Worm (Caenorhabditis elegans) whole organism, L4 larva: ENCODE measurements around the gene sap-49.
A peak's percentile ranks its signal among the peaks of the same experiment; 100 is the strongest.

Experiments
- D1046.2 ChIP-seq: fragments of 200-800 bp; sonication (Bioruptor generic); IDR thresholded peaks from 2 replicates; pipeline ENCODE4 v1.3.6; 2022; ENCODE audit warnings: missing genetic modification characterization, missing compliant biosample characterization
- F37D6.2 ChIP-seq: sonication (generic microtip); optimal IDR thresholded peaks from 2 replicates; lab custom pipeline; 2016; ENCODE audit warnings: mild to moderate bottlenecking, missing genetic modification characterization, missing compliant biosample characterization
- F49E8.2 ChIP-seq: sonication (generic microtip); optimal IDR thresholded peaks from 2 replicates; lab custom pipeline; 2016; ENCODE audit warnings: missing compliant biosample characterization, mild to moderate bottlenecking, missing genetic modification characterization, borderline replicate concordance
- T20F7.1 ChIP-seq: fragments of 200-800 bp; sonication (Bioruptor generic); optimal IDR thresholded peaks from 2 replicates; lab custom pipeline; 2018; ENCODE audit warnings: mild to moderate bottlenecking, missing genetic modification characterization, missing compliant biosample characterization
- Y48G9A.11 ChIP-seq: fragments of 200-800 bp; sonication (Bioruptor generic); IDR thresholded peaks from 2 replicates; pipeline ENCODE4 v1.3.6; 2022; ENCODE audit warnings: missing genetic modification reagents, missing genetic modification characterization, missing compliant biosample characterization
- Y5F2A.4 ChIP-seq: fragments of 200-800 bp; sonication (Bioruptor generic); optimal IDR thresholded peaks from 2 replicates; lab custom pipeline; 2018; ENCODE audit warnings: mild to moderate bottlenecking, missing genetic modification characterization, missing compliant biosample characterization
- ZK337.2 ChIP-seq: fragments of 200-800 bp; sonication (Bioruptor generic); IDR thresholded peaks from 2 replicates; pipeline ENCODE4 v1.3.6; 2022; ENCODE audit warnings: missing genetic modification reagents, missing genetic modification characterization, missing compliant biosample characterization
- aha-1 ChIP-seq: fragments of 150-350 bp; peaks from one replicate; lab custom pipeline; 2014; ENCODE audit warnings: missing biosample characterization, missing genetic modification characterization
- aly-2 ChIP-seq: sonication (generic microtip); optimal IDR thresholded peaks from 2 replicates; lab custom pipeline; 2018; ENCODE audit warnings: missing biosample characterization, missing genetic modification characterization
- arid-1 ChIP-seq: fragments of 200-800 bp; sonication (Bioruptor generic); conservative IDR thresholded peaks from 2 replicates; pipeline ENCODE4 v1.3.6; 2022; ENCODE audit warnings: missing genetic modification reagents, missing genetic modification characterization, missing compliant biosample characterization
- ceh-44 ChIP-seq: fragments of 200-800 bp; sonication (Bioruptor generic); IDR thresholded peaks from 2 replicates; pipeline ENCODE4 v1.3.6; 2022; ENCODE audit warnings: missing genetic modification reagents, missing genetic modification characterization, missing compliant biosample characterization
- ceh-62 ChIP-seq: sonication (generic microtip); optimal IDR thresholded peaks from 2 replicates; lab custom pipeline; 2017; ENCODE audit warnings: missing biosample characterization, missing genetic modification characterization
- daf-16 ChIP-seq, 3 experiments: sonication (generic microtip); optimal IDR thresholded peaks; 2 replicates each; lab custom pipeline; 2016 to 2017; ENCODE audit warnings: missing genetic modification characterization in 3 of 3, missing genetic modification reagents in 3 of 3, mild to moderate bottlenecking in 2 of 3, missing compliant biosample characterization in 2 of 3, missing biosample characterization in 1 of 3, moderate library complexity in 1 of 3
- duxl-1 ChIP-seq: sonication (generic microtip); optimal IDR thresholded peaks from 2 replicates; lab custom pipeline; 2016; ENCODE audit warnings: mild to moderate bottlenecking, missing genetic modification characterization, moderate library complexity, missing compliant biosample characterization; ENCODE audit not compliant: poor library complexity
- dve-1 ChIP-seq: sonication (generic microtip); optimal IDR thresholded peaks from 2 replicates; lab custom pipeline; 2017; ENCODE audit warnings: antibody characterized with exemption, mild to moderate bottlenecking, missing genetic modification characterization, missing compliant biosample characterization; ENCODE audit not compliant: insufficient read depth
- fkh-10 ChIP-seq: fragments of 150-350 bp; optimal IDR thresholded peaks from 2 replicates; lab custom pipeline; 2014; ENCODE audit warnings: missing biosample characterization, missing genetic modification reagents, missing genetic modification characterization
- fos-1 ChIP-seq: fragments of 150-350 bp; optimal IDR thresholded peaks from 2 replicates; lab custom pipeline; 2014; ENCODE audit warnings: missing biosample characterization, missing genetic modification characterization
- hlh-30 ChIP-seq: sonication (generic microtip); optimal IDR thresholded peaks from 2 replicates; lab custom pipeline; 2017; ENCODE audit warnings: antibody characterized with exemption, mild to moderate bottlenecking, missing genetic modification characterization, missing compliant biosample characterization; ENCODE audit not compliant: insufficient read depth
- hmg-1.1 ChIP-seq: fragments of 200-800 bp; sonication (Bioruptor generic); IDR thresholded peaks from 2 replicates; pipeline ENCODE4 v1.3.6; 2022; ENCODE audit warnings: missing genetic modification reagents, missing genetic modification characterization, missing compliant biosample characterization
- lir-3 ChIP-seq: sonication (generic microtip); optimal IDR thresholded peaks from 2 replicates; lab custom pipeline; 2016; ENCODE audit warnings: mild to moderate bottlenecking, missing genetic modification characterization, missing compliant biosample characterization
- mdl-1 ChIP-seq, 2 experiments: fragments of 150-350 bp in 1 of 2; sonication (generic microtip) in 1 of 2; optimal IDR thresholded peaks; 2 replicates each; lab custom pipeline; 2014 to 2017; ENCODE audit warnings: missing biosample characterization in 2 of 2, missing genetic modification characterization in 2 of 2
- mes-2 ChIP-seq: sonication (generic microtip); optimal IDR thresholded peaks from 2 replicates; lab custom pipeline; 2016; ENCODE audit warnings: missing genotype, mild to moderate bottlenecking, missing genetic modification characterization, missing compliant biosample characterization; ENCODE audit not compliant: poor library complexity, severe bottlenecking
- mxl-2 ChIP-seq: fragments of 200-800 bp; sonication (Bioruptor generic); conservative IDR thresholded peaks from 2 replicates; pipeline ENCODE4 v1.3.6; 2022; ENCODE audit warnings: missing genetic modification reagents, missing genetic modification characterization, missing compliant biosample characterization
- mxl-3 ChIP-seq: fragments of 200-800 bp; sonication (Bioruptor generic); optimal IDR thresholded peaks from 2 replicates; lab custom pipeline; 2018; ENCODE audit warnings: mild to moderate bottlenecking, missing genetic modification characterization, missing compliant biosample characterization
- nhr-11 ChIP-seq: fragments of 150-350 bp; optimal IDR thresholded peaks from 2 replicates; lab custom pipeline; 2014; ENCODE audit warnings: missing biosample characterization, missing genetic modification characterization
- nhr-25 ChIP-seq: sonication (generic microtip); optimal IDR thresholded peaks from 2 replicates; lab custom pipeline; 2017; ENCODE audit warnings: missing genetic modification characterization, mild to moderate bottlenecking, missing compliant biosample characterization, antibody characterized with exemption, moderate library complexity, borderline replicate concordance; ENCODE audit not compliant: insufficient read depth
- nhr-28 ChIP-seq: fragments of 150-350 bp; optimal IDR thresholded peaks from 2 replicates; lab custom pipeline; 2014; ENCODE audit warnings: missing biosample characterization, missing genetic modification characterization
- nhr-42 ChIP-seq: fragments of 200-800 bp; sonication (Bioruptor generic); IDR thresholded peaks from 2 replicates; pipeline ENCODE4 v1.3.6; 2022; ENCODE audit warnings: missing genetic modification characterization, missing compliant biosample characterization
- nhr-6 ChIP-seq: fragments of 150-350 bp; optimal IDR thresholded peaks from 2 replicates; lab custom pipeline; 2014; ENCODE audit warnings: missing biosample characterization, missing genetic modification characterization
- nhr-76 ChIP-seq: fragments of 150-350 bp; optimal IDR thresholded peaks from 2 replicates; lab custom pipeline; 2014; ENCODE audit warnings: missing biosample characterization, missing genetic modification characterization
- nhr-77 ChIP-seq: fragments of 150-350 bp; optimal IDR thresholded peaks from 2 replicates; lab custom pipeline; 2014; ENCODE audit warnings: missing biosample characterization, missing genetic modification characterization
- rbr-2 ChIP-seq: sonication (generic microtip); optimal IDR thresholded peaks from 2 replicates; lab custom pipeline; 2016; ENCODE audit warnings: missing genotype, missing genetic modification characterization, missing compliant biosample characterization
- snpc-1.2 ChIP-seq: fragments of 200-800 bp; sonication (Bioruptor generic); IDR thresholded peaks from 2 replicates; pipeline ENCODE4 v1.3.6; 2022; ENCODE audit warnings: missing genetic modification reagents, missing genetic modification characterization, missing compliant biosample characterization
- snpc-4 ChIP-seq: fragments of 150-350 bp; optimal IDR thresholded peaks from 2 replicates; lab custom pipeline; 2014; ENCODE audit warnings: missing biosample characterization, missing genetic modification characterization
- spr-3 ChIP-seq: fragments of 200-800 bp; sonication (Bioruptor generic); optimal IDR thresholded peaks from 2 replicates; lab custom pipeline; 2018; ENCODE audit warnings: mild to moderate bottlenecking, missing genetic modification characterization, missing compliant biosample characterization
- tag-97 ChIP-seq: fragments of 200-800 bp; sonication (Bioruptor generic); IDR thresholded peaks from 2 replicates; pipeline ENCODE4 v1.3.6; 2022; ENCODE audit warnings: missing genetic modification characterization, missing compliant biosample characterization
- tra-1 ChIP-seq: fragments of 200-800 bp; sonication (Bioruptor generic); IDR thresholded peaks from 2 replicates; pipeline ENCODE4 v1.3.6; 2022; ENCODE audit warnings: missing genetic modification reagents, missing genetic modification characterization, missing compliant biosample characterization
- unc-130 ChIP-seq: sonication (generic microtip); optimal IDR thresholded peaks from 2 replicates; lab custom pipeline; 2016; ENCODE audit warnings: missing genetic modification reagents, missing genetic modification characterization, missing compliant biosample characterization
- unc-39 ChIP-seq: sonication (generic microtip); optimal IDR thresholded peaks from 2 replicates; lab custom pipeline; 2017; ENCODE audit warnings: missing biosample characterization, missing genetic modification characterization
- unc-62 ChIP-seq, 3 experiments: fragments of 150-350 bp in 1 of 3; sonication (generic microtip); optimal IDR thresholded peaks in 2 of 3; peaks in 1 of 3; 1 replicate in 1 of 3; 2 replicates in 2 of 3; lab custom pipeline; 2014 to 2017; ENCODE audit warnings: missing biosample characterization in 3 of 3, missing genetic modification characterization in 3 of 3, missing genetic modification reagents in 3 of 3, missing genotype in 1 of 3
- vab-7 ChIP-seq: fragments of 200-800 bp; sonication (Bioruptor generic); IDR thresholded peaks from 2 replicates; pipeline ENCODE4 v1.3.6; 2022; ENCODE audit warnings: missing genetic modification reagents, missing genetic modification characterization, missing compliant biosample characterization
- zfp-2 ChIP-seq: sonication (generic microtip); optimal IDR thresholded peaks from 2 replicates; lab custom pipeline; 2016; ENCODE audit warnings: mild to moderate bottlenecking, missing genetic modification characterization, missing compliant biosample characterization
- zfp-3 ChIP-seq: fragments of 200-800 bp; sonication (Bioruptor generic); conservative IDR thresholded peaks from 2 replicates; pipeline ENCODE4 v1.3.6; 2022; ENCODE audit warnings: missing genetic modification reagents, missing genetic modification characterization, missing compliant biosample characterization
- zip-11 ChIP-seq: fragments of 200-800 bp; sonication (Bioruptor generic); IDR thresholded peaks from 2 replicates; pipeline ENCODE4 v1.3.6; 2022; ENCODE audit warnings: missing genetic modification characterization, missing compliant biosample characterization
- ztf-7 ChIP-seq: fragments of 150-350 bp; optimal IDR thresholded peaks from 2 replicates; lab custom pipeline; 2014; ENCODE audit warnings: missing biosample characterization, missing genetic modification characterization

The sap-49 gene

DNA sequence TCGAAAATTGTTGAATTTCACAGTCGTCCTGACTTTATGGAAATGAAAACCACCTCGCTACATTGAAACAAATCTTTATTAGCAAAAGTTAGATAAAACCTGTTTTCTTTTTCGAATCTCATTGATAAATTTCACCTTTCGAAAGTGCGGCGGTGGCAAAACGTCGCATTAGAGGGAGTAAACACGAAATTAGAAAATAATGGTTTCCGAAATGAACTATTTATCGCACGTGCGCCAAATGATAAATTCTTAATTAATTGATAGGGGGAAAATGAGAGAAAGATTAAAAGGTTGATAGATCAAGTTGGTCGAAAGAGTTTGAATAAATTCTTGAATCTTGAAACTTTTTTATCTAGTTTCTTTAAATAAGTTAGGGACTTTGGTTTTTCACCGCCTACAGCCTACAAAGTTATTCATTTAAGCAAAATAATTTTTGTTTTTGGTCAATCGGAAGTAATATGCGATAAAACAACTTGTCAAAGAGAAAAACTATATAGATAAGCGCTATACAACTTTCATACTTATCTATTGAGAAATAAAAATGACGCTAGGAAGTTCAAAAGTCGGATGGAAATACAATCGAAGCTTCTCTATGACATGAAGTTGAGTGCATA, 35.6 kb upstream of the sap-49 start (continued):
- TF ChIP-seq F49E8.2 (tag; lab: Kevin White, UChicago) (no peak), vab-7 (GFP tag; lab: Robert Waterston, UW) (no peak), spr-3 (GFP tag; lab: Kevin White, UChicago) (no peak), tag-97 (GFP tag; lab: Robert Waterston, UW) (no peak), tra-1 (GFP tag; lab: Robert Waterston, UW) (no peak), zfp-2 (tag; lab: Kevin White, UChicago) (no peak), ztf-7 (no peak), snpc-4 (no peak), ceh-62 (no peak), mxl-3 (GFP tag; lab: Kevin White, UChicago) (peak; percentile 48), ZK337.2 (GFP tag; lab: Robert Waterston, UW) (no peak), D1046.2 (GFP tag; lab: Robert Waterston, UW) (no peak), unc-130 (no peak), duxl-1 (tag; lab: Kevin White, UChicago) (no peak), snpc-1.2 (no peak), aly-2 (tag; lab: Kevin White, UChicago) (no peak), Y48G9A.11 (GFP tag; lab: Robert Waterston, UW) (no peak), dve-1 (tag; lab: Kevin White, UChicago) (no peak), zfp-3 (GFP tag; lab: Robert Waterston, UW) (no peak), nhr-76 (no peak), T20F7.1 (no peak)

- TF ChIP-seq mes-2 (tag; lab: Kevin White, UChicago), result no peak
- TF ChIP-seq nhr-6 (tag; lab: Kevin White, UChicago), result no peak
- no peak for TF ChIP-seq unc-39 (tag; lab: Kevin White, UChicago)
- TF ChIP-seq hmg-1.1, result no peak
Measured at ce11 chrII:8065985-8066384, 30.4 kb upstream of the sap-49 start, which contains the start of gene pdha-1. Gene pdha-1, plus strand, starts transcription at chrII:8066285.

DNA sequence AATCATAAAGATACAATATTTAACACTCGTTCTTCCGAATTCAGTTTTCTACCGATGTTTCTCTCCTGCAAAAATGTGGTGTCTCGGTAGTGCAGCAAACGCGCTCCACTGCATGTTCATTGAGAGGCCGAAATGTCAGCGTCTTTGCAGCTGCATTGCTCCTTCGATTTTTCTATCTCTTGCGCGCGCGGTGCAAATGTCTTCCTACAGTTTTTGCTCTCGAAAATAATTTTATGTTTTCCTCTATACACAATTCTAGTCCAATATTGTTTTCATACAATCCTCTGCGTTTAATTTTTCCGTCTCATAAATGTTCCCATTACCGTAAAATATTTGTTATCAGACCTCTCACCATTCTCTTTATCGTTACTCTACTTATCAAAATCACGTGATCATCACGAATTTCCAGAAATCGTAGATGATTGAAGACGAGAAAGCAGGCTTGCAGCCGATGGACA, 26.8 kb upstream of the sap-49 start, which contains the start of gene ufd-2:
Gene ufd-2 (plus strand): TSS at position 408 of the 458 bp plus-strand sequence.
- TF ChIP-seq arid-1 (no peak), mdl-1 (tag; optimal IDR thresholded peaks at IDR 0.05; lab: Kevin White, UChicago) (peak in 1 of 2 experiments; percentile 26), nhr-42 (GFP tag; lab: Robert Waterston, UW) (no peak), dve-1 (tag; lab: Kevin White, UChicago) (peak; percentile 45), nhr-6 (tag; lab: Kevin White, UChicago) (peak; percentile 26), ZK337.2 (GFP tag; lab: Robert Waterston, UW) (no peak), unc-62 (GFP tag; optimal IDR thresholded peaks at IDR 0.05 in 1 of 2; lab: Kevin White, UChicago) (peak in 1 of 2 experiments; percentile 85), unc-62 (tag; optimal IDR thresholded peaks at IDR 0.05; lab: Kevin White, UChicago) (no peak), T20F7.1 (peak; percentile 80), rbr-2 (tag; lab: Kevin White, UChicago) (peak; percentile 64), zip-11 (GFP tag; lab: Robert Waterston, UW) (no peak), hlh-30 (tag; lab: Kevin White, UChicago) (peak; percentile 24), nhr-11 (tag; lab: Kevin White, UChicago) (peak; percentile 70), vab-7 (GFP tag; lab: Robert Waterston, UW) (peak; percentile 50; the same call in 1 of the 2 replicates), nhr-25 (tag; lab: Kevin White, UChicago) (peak; percentile 31), mxl-2 (GFP tag; lab: Robert Waterston, UW) (no peak), aha-1 (tag; lab: Kevin White, UChicago) (peak; percentile 2), daf-16 (GFP tag; optimal IDR thresholded peaks at IDR 0.05; lab: Kevin White, UChicago) (no peak), daf-16 (tag; optimal IDR thresholded peaks at IDR 0.05; lab: Kevin White, UChicago) (peak; percentile 64), fkh-10 (GFP tag; lab: Kevin White, UChicago) (peak; percentile 10), mxl-3 (GFP tag; lab: Kevin White, UChicago) (peak; percentile 69), F37D6.2 (peak; percentile 23), fos-1 (tag; lab: Kevin White, UChicago) (no peak), ceh-44 (GFP tag; lab: Robert Waterston, UW) (0 out of 2 replicates have a peak, but pooled peaks have one; percentile 17), D1046.2 (GFP tag; lab: Robert Waterston, UW) (no peak), nhr-77 (peak; percentile 80), nhr-28 (tag; lab: Kevin White, UChicago) (peak; percentile 50), lir-3 (tag; lab: Kevin White, UChicago) (no peak), unc-130 (peak; percentile 77), Y5F2A.4 (GFP tag; lab: Kevin White, UChicago) (no peak)
